Worm (Caenorhabditis elegans) whole organism, L3 larva: ENCODE data around the gene nlp-3.
A peak's percentile ranks its signal among the peaks of the same experiment; 100 is the strongest.

Source experiments
- R02D3.7 ChIP-seq: fragments of 150-350 bp; optimal IDR thresholded peaks from 2 replicates; lab custom pipeline; 2014; ENCODE audit warnings: missing biosample characterization, missing genetic modification characterization
- ZK546.5 ChIP-seq: sonication (generic microtip); optimal IDR thresholded peaks from 2 replicates; lab custom pipeline; 2017; ENCODE audit warnings: missing biosample characterization, missing genetic modification characterization
- aly-2 ChIP-seq: fragments of 150-350 bp; optimal IDR thresholded peaks from 2 replicates; lab custom pipeline; 2014; ENCODE audit warnings: missing biosample characterization, missing genetic modification characterization
- ama-1 ChIP-seq: fragments of 150-350 bp; optimal IDR thresholded peaks from 2 replicates; lab custom pipeline; 2018
- ceh-16 ChIP-seq: sonication (generic microtip); optimal IDR thresholded peaks from 2 replicates; lab custom pipeline; 2017; ENCODE audit warnings: missing biosample characterization, missing genetic modification characterization
- ceh-28 ChIP-seq: fragments of 150-350 bp; optimal IDR thresholded peaks from 2 replicates; lab custom pipeline; 2014; ENCODE audit warnings: missing biosample characterization, missing genetic modification reagents, missing genetic modification characterization
- ceh-82 ChIP-seq: fragments of 150-350 bp; optimal IDR thresholded peaks from 2 replicates; lab custom pipeline; 2014; ENCODE audit warnings: missing biosample characterization, missing genetic modification characterization
- ceh-9 ChIP-seq: sonication (generic microtip); optimal IDR thresholded peaks from 2 replicates; lab custom pipeline; 2018; ENCODE audit warnings: missing biosample characterization, missing genetic modification characterization
- daf-12 ChIP-seq: fragments of 150-350 bp; optimal IDR thresholded peaks from 2 replicates; lab custom pipeline; 2014; ENCODE audit warnings: missing biosample characterization, missing genetic modification reagents, missing genetic modification characterization
- egl-27 ChIP-seq: sonication (generic microtip); optimal IDR thresholded peaks from 4 replicates; lab custom pipeline; 2017; ENCODE audit warnings: missing biosample characterization, missing genetic modification reagents, missing genetic modification characterization
- egl-5 ChIP-seq: fragments of 150-350 bp; optimal IDR thresholded peaks from 2 replicates; lab custom pipeline; 2017; ENCODE audit warnings: missing biosample characterization, missing genetic modification reagents, missing genetic modification characterization, inconsistent platforms
- elt-1 ChIP-seq: fragments of 150-350 bp; optimal IDR thresholded peaks from 2 replicates; lab custom pipeline; 2014; ENCODE audit warnings: missing biosample characterization, missing genetic modification characterization
- elt-2 ChIP-seq: sonication (generic microtip); optimal IDR thresholded peaks from 2 replicates; lab custom pipeline; 2016; ENCODE audit warnings: missing genetic modification reagents, mild to moderate bottlenecking, missing genetic modification characterization, missing compliant biosample characterization
- elt-3 ChIP-seq, 3 experiments: fragments of 150-350 bp in 1 of 3; sonication (generic microtip) in 2 of 3; optimal IDR thresholded peaks; 2 replicates in 2 of 3; 4 replicates in 1 of 3; lab custom pipeline; 2014 to 2017; ENCODE audit warnings: missing biosample characterization in 3 of 3, missing genetic modification characterization in 3 of 3
- eor-1 ChIP-seq, 2 experiments: fragments of 150-350 bp; optimal IDR thresholded peaks; 2 replicates each; lab custom pipeline; 2014 to 2018; ENCODE audit warnings: missing biosample characterization in 2 of 2, missing genetic modification characterization in 2 of 2
- fkh-10 ChIP-seq: sonication (generic microtip); optimal IDR thresholded peaks from 2 replicates; lab custom pipeline; 2017; ENCODE audit warnings: missing biosample characterization, missing genetic modification reagents, missing genetic modification characterization
- fkh-2 ChIP-seq: fragments of 150-350 bp; optimal IDR thresholded peaks from 2 replicates; lab custom pipeline; 2014; ENCODE audit warnings: missing biosample characterization, missing genetic modification reagents, missing genetic modification characterization
- fos-1 ChIP-seq: fragments of 150-350 bp; optimal IDR thresholded peaks from 2 replicates; lab custom pipeline; 2014; ENCODE audit warnings: missing biosample characterization, missing genetic modification characterization
- hmg-11 ChIP-seq: sonication (generic microtip); optimal IDR thresholded peaks from 2 replicates; lab custom pipeline; 2016; ENCODE audit warnings: missing genetic modification characterization, missing compliant biosample characterization
- jun-1 ChIP-seq: fragments of 150-350 bp; optimal IDR thresholded peaks from 2 replicates; lab custom pipeline; 2014; ENCODE audit warnings: missing biosample characterization, missing genetic modification reagents, missing genetic modification characterization
- lin-15B ChIP-seq: fragments of 150-350 bp; optimal IDR thresholded peaks from 2 replicates; lab custom pipeline; 2014; ENCODE audit warnings: missing biosample characterization, missing genetic modification characterization
- lin-39 ChIP-seq: fragments of 150-350 bp; optimal IDR thresholded peaks from 2 replicates; lab custom pipeline; 2018; ENCODE audit warnings: missing biosample characterization, missing genetic modification reagents, missing genetic modification characterization
- lsy-12 ChIP-seq: sonication (generic microtip); optimal IDR thresholded peaks from 2 replicates; lab custom pipeline; 2016; ENCODE audit warnings: mild to moderate bottlenecking, missing genetic modification characterization, missing compliant biosample characterization
- mdl-1 ChIP-seq: fragments of 150-350 bp; optimal IDR thresholded peaks from 2 replicates; lab custom pipeline; 2014; ENCODE audit warnings: missing biosample characterization, missing genetic modification characterization
- mml-1 ChIP-seq: fragments of 150-350 bp; sonication (generic microtip); optimal IDR thresholded peaks from 3 replicates; lab custom pipeline; 2014; ENCODE audit warnings: missing biosample characterization, missing genetic modification characterization
- nfya-1 ChIP-seq: sonication (generic microtip); optimal IDR thresholded peaks from 2 replicates; lab custom pipeline; 2017; ENCODE audit warnings: missing genetic modification characterization, mild to moderate bottlenecking, missing compliant biosample characterization, antibody characterized with exemption, moderate library complexity; ENCODE audit not compliant: insufficient read depth
- nhr-11 ChIP-seq: fragments of 150-350 bp; optimal IDR thresholded peaks from 2 replicates; lab custom pipeline; 2014; ENCODE audit warnings: missing biosample characterization, missing genetic modification characterization
- nhr-12 ChIP-seq: fragments of 150-350 bp; optimal IDR thresholded peaks from 2 replicates; lab custom pipeline; 2014; ENCODE audit warnings: missing biosample characterization, missing genetic modification characterization
- nhr-23 ChIP-seq: fragments of 150-350 bp; optimal IDR thresholded peaks from 2 replicates; lab custom pipeline; 2014; ENCODE audit warnings: missing biosample characterization, missing genetic modification reagents, missing genetic modification characterization
- nhr-237 ChIP-seq: fragments of 150-350 bp; optimal IDR thresholded peaks from 2 replicates; lab custom pipeline; 2014; ENCODE audit warnings: missing biosample characterization, missing genetic modification characterization
- nhr-25 ChIP-seq: sonication (generic microtip); optimal IDR thresholded peaks from 2 replicates; lab custom pipeline; 2017; ENCODE audit warnings: missing biosample characterization, missing genetic modification characterization
- nhr-28 ChIP-seq: fragments of 150-350 bp; optimal IDR thresholded peaks from 2 replicates; lab custom pipeline; 2014; ENCODE audit warnings: missing biosample characterization, missing genetic modification characterization
- nhr-43 ChIP-seq: sonication (generic microtip); optimal IDR thresholded peaks from 2 replicates; lab custom pipeline; 2016; ENCODE audit warnings: mild to moderate bottlenecking, missing genetic modification characterization, missing compliant biosample characterization; ENCODE audit not compliant: poor library complexity, severe bottlenecking
- nhr-67 ChIP-seq: fragments of 150-350 bp; optimal IDR thresholded peaks from 2 replicates; lab custom pipeline; 2014; ENCODE audit warnings: missing biosample characterization, missing genetic modification characterization
- nhr-76 ChIP-seq: fragments of 150-350 bp; sonication (generic microtip); optimal IDR thresholded peaks from 5 replicates; lab custom pipeline; 2014; ENCODE audit warnings: missing biosample characterization, missing genetic modification characterization
- nhr-77 ChIP-seq: fragments of 150-350 bp; optimal IDR thresholded peaks from 2 replicates; lab custom pipeline; 2014; ENCODE audit warnings: missing biosample characterization, missing genetic modification characterization
- pha-4 ChIP-seq: fragments of 150-350 bp; optimal IDR thresholded peaks from 2 replicates; lab custom pipeline; 2014; ENCODE audit warnings: missing biosample characterization, missing genetic modification reagents, missing genetic modification characterization
- pqm-1 ChIP-seq: fragments of 150-350 bp; optimal IDR thresholded peaks from 2 replicates; lab custom pipeline; 2017; ENCODE audit warnings: missing biosample characterization, missing genetic modification characterization, inconsistent platforms
- sea-2 ChIP-seq: fragments of 150-350 bp; sonication (generic microtip); optimal IDR thresholded peaks from 4 replicates; lab custom pipeline; 2014; ENCODE audit warnings: missing biosample characterization, missing genetic modification reagents, missing genetic modification characterization
- skn-1 ChIP-seq: fragments of 150-350 bp; optimal IDR thresholded peaks from 2 replicates; lab custom pipeline; 2014; ENCODE audit warnings: missing biosample characterization, missing genetic modification characterization
- snpc-4 ChIP-seq: fragments of 150-350 bp; optimal IDR thresholded peaks from 2 replicates; lab custom pipeline; 2014; ENCODE audit warnings: missing biosample characterization, missing genetic modification characterization
- tbx-2 ChIP-seq: sonication (generic microtip); optimal IDR thresholded peaks from 2 replicates; lab custom pipeline; 2016; ENCODE audit warnings: mild to moderate bottlenecking, missing genetic modification characterization, missing compliant biosample characterization
- unc-39 ChIP-seq: sonication (generic microtip); optimal IDR thresholded peaks from 4 replicates; lab custom pipeline; 2017; ENCODE audit warnings: missing biosample characterization, missing genetic modification characterization
- unc-62 ChIP-seq: fragments of 150-350 bp; sonication (generic microtip); optimal IDR thresholded peaks from 4 replicates; lab custom pipeline; 2014; ENCODE audit warnings: missing biosample characterization, missing genetic modification reagents, missing genetic modification characterization
- zag-1 ChIP-seq: fragments of 150-350 bp; optimal IDR thresholded peaks from 2 replicates; lab custom pipeline; 2014; ENCODE audit warnings: missing biosample characterization, missing genetic modification characterization
- ztf-11 ChIP-seq: fragments of 150-350 bp; optimal IDR thresholded peaks from 2 replicates; lab custom pipeline; 2014; ENCODE audit warnings: missing biosample characterization, missing genetic modification characterization
- ztf-4 ChIP-seq: fragments of 150-350 bp; optimal IDR thresholded peaks from 2 replicates; lab custom pipeline; 2014; ENCODE audit warnings: missing biosample characterization, missing genetic modification characterization

nlp-3 gene

ce11 chrX:13144975-13145618 lies 33.1 kb downstream of the nlp-3 start:
- TF ChIP-seq nfya-1 (tag; lab: Kevin White, UChicago) (peak; percentile 95), ceh-9 (tag; lab: Kevin White, UChicago) (no peak), fkh-2 (tag; lab: Kevin White, UChicago) (no peak), nhr-28 (tag; lab: Kevin White, UChicago) (no peak), elt-1 (tag; lab: Kevin White, UChicago) (peak; percentile 66), R02D3.7 (tag; lab: Kevin White, UChicago) (peak; percentile 74), unc-39 (tag; lab: Kevin White, UChicago) (no peak), pha-4 (tag; lab: Kevin White, UChicago) (peak; percentile 96), fkh-10 (GFP tag; lab: Kevin White, UChicago) (peak; percentile 88), nhr-43 (peak; percentile 92), egl-27 (tag; lab: Kevin White, UChicago) (peak; percentile 82), eor-1 (tag; optimal IDR thresholded peaks at IDR 0.05; lab: Kevin White, UChicago) (no peak), sea-2 (GFP tag; lab: Kevin White, UChicago) (peak; percentile 72), zag-1 (tag; lab: Kevin White, UChicago) (peak; percentile 71), skn-1 (tag; lab: Kevin White, UChicago) (peak; percentile 77), ceh-28 (tag; lab: Kevin White, UChicago) (peak; percentile 92), lsy-12 (tag; lab: Kevin White, UChicago) (peak; percentile 90), pqm-1 (tag; lab: Kevin White, UChicago) (peak; percentile 71), nhr-76 (tag; lab: Kevin White, UChicago) (peak; percentile 53), ceh-82 (peak; percentile 66), snpc-4 (peak; percentile 75), elt-2 (tag; lab: Kevin White, UChicago) (peak; percentile 90), elt-3 (tag; optimal IDR thresholded peaks at IDR 0.05; lab: Kevin White, UChicago) (peak in 1 of 3 experiments; percentile 71), jun-1 (peak; percentile 96), tbx-2 (tag; lab: Kevin White, UChicago) (peak; percentile 93), lin-39 (tag; lab: Kevin White, UChicago) (peak; percentile 93), hmg-11 (peak; percentile 99), fos-1 (peak; percentile 75), nhr-77 (tag; lab: Kevin White, UChicago) (no peak), unc-62 (GFP tag; lab: Kevin White, UChicago) (peak; percentile 88), ceh-16 (tag; lab: Kevin White, UChicago) (no peak), nhr-12 (tag; lab: Kevin White, UChicago) (no peak), nhr-237 (tag; lab: Kevin White, UChicago) (no peak), nhr-67 (tag; lab: Kevin White, UChicago) (no peak), nhr-23 (peak; percentile 93), mdl-1 (tag; lab: Kevin White, UChicago) (peak; percentile 97), ztf-11 (peak; percentile 19), ama-1 (lab: Kevin White, UChicago) (peak; percentile 99), daf-12 (tag; lab: Kevin White, UChicago) (no peak), egl-5 (tag; lab: Kevin White, UChicago) (peak; percentile 82), nhr-25 (tag; lab: Kevin White, UChicago) (peak; percentile 94), nhr-11 (peak; percentile 89), lin-15B (peak; percentile 65), ztf-4 (peak; percentile 68), aly-2 (tag; lab: Kevin White, UChicago) (no peak), ZK546.5 (no peak), mml-1 (tag; lab: Kevin White, UChicago) (peak; percentile 65)
